Worm (Caenorhabditis elegans) whole organism, young adult: ENCODE measurements around the gene K09F6.7.

ENCODE experiments used
- B0035.1 ChIP-seq: sonication (generic microtip); optimal IDR thresholded peaks from 2 replicates; lab custom pipeline; 2016; ENCODE audit warnings: missing genetic modification characterization, mild to moderate bottlenecking, missing compliant biosample characterization, missing genotype, missing genetic modification reagents
- B0336.3 ChIP-seq: fragments of 200-800 bp; sonication (Bioruptor generic); IDR thresholded peaks from 2 replicates; pipeline ENCODE4 v1.3.6; 2022; ENCODE audit warnings: missing genetic modification characterization, missing compliant biosample characterization
- C06A6.2 ChIP-seq: fragments of 200-800 bp; sonication (Bioruptor generic); conservative IDR thresholded peaks from 2 replicates; pipeline ENCODE4 v1.3.6; 2022; ENCODE audit warnings: missing genetic modification characterization, missing compliant biosample characterization
- C17E4.6 ChIP-seq: fragments of 200-800 bp; sonication (Bioruptor generic); IDR thresholded peaks from 2 replicates; pipeline ENCODE4 v1.3.6; 2022; ENCODE audit warnings: missing genetic modification reagents, missing genetic modification characterization, missing compliant biosample characterization
- F10E7.11 ChIP-seq: sonication (generic microtip); optimal IDR thresholded peaks from 2 replicates; lab custom pipeline; 2017; ENCODE audit warnings: mild to moderate bottlenecking, missing genetic modification characterization, moderate library complexity, missing compliant biosample characterization
- F23B12.7 ChIP-seq: sonication (generic microtip); optimal IDR thresholded peaks from 2 replicates; lab custom pipeline; 2017; ENCODE audit warnings: missing genetic modification characterization, mild to moderate bottlenecking, missing compliant biosample characterization, antibody characterized with exemption, moderate library complexity; ENCODE audit not compliant: insufficient read depth
- F49E8.2 ChIP-seq: sonication (generic microtip); optimal IDR thresholded peaks from 3 replicates; lab custom pipeline; 2017; ENCODE audit warnings: missing genetic modification characterization, mild to moderate bottlenecking, missing compliant biosample characterization, antibody characterized with exemption, moderate library complexity; ENCODE audit not compliant: insufficient read depth
- F55B11.4 ChIP-seq: sonication (generic microtip); optimal IDR thresholded peaks from 2 replicates; lab custom pipeline; 2016; ENCODE audit warnings: missing compliant biosample characterization, missing genetic modification characterization, borderline replicate concordance; ENCODE audit not compliant: insufficient read depth
- T07F8.4 ChIP-seq: sonication (generic microtip); optimal IDR thresholded peaks from 2 replicates; lab custom pipeline; 2016; ENCODE audit warnings: mild to moderate bottlenecking, missing genetic modification characterization, moderate library complexity, missing compliant biosample characterization
- T26A5.8 ChIP-seq: sonication (generic microtip); optimal IDR thresholded peaks from 2 replicates; lab custom pipeline; 2016; ENCODE audit warnings: missing genetic modification characterization, missing compliant biosample characterization
- Y56A3A.18 ChIP-seq: fragments of 200-800 bp; sonication (Bioruptor generic); IDR thresholded peaks from 2 replicates; pipeline ENCODE4 v1.3.6; 2022; ENCODE audit warnings: missing genetic modification reagents, missing genetic modification characterization, missing compliant biosample characterization
- aptf-3 ChIP-seq: fragments of 200-800 bp; sonication (Bioruptor generic); IDR thresholded peaks from 2 replicates; pipeline ENCODE4 v1.3.6; 2022; ENCODE audit warnings: missing genetic modification characterization, missing compliant biosample characterization
- bed-2 ChIP-seq: fragments of 200-800 bp; sonication (Bioruptor generic); IDR thresholded peaks from 2 replicates; pipeline ENCODE4 v1.3.6; 2022; ENCODE audit warnings: missing genetic modification reagents, missing genetic modification characterization, missing compliant biosample characterization
- ceh-27 ChIP-seq: fragments of 200-800 bp; sonication (Bioruptor generic); optimal IDR thresholded peaks from 2 replicates; lab custom pipeline; 2018; ENCODE audit warnings: mild to moderate bottlenecking, missing genetic modification characterization, moderate library complexity, missing compliant biosample characterization
- ceh-79 ChIP-seq: sonication (generic microtip); optimal IDR thresholded peaks from 2 replicates; lab custom pipeline; 2017; ENCODE audit warnings: mild to moderate bottlenecking, missing genetic modification characterization, missing compliant biosample characterization
- ceh-91 ChIP-seq: fragments of 200-800 bp; sonication (Bioruptor generic); IDR thresholded peaks from 2 replicates; pipeline ENCODE4 v1.3.6; 2022; ENCODE audit warnings: missing genetic modification reagents, missing genetic modification characterization, missing compliant biosample characterization
- chd-7 ChIP-seq: sonication (generic microtip); optimal IDR thresholded peaks from 2 replicates; lab custom pipeline; 2016; ENCODE audit warnings: mild to moderate bottlenecking, missing genetic modification characterization, moderate library complexity, missing compliant biosample characterization
- dox-1 ChIP-seq: fragments of 200-800 bp; sonication (Bioruptor generic); IDR thresholded peaks from 2 replicates; pipeline ENCODE4 v1.3.6; 2022; ENCODE audit warnings: missing genetic modification reagents, missing genetic modification characterization, missing compliant biosample characterization
- him-1 ChIP-seq: sonication (generic microtip); optimal IDR thresholded peaks from 2 replicates; lab custom pipeline; 2016; ENCODE audit warnings: missing genotype, missing genetic modification reagents, missing genetic modification characterization, missing compliant biosample characterization
- hlh-26 ChIP-seq: fragments of 200-800 bp; sonication (Bioruptor generic); conservative IDR thresholded peaks from 2 replicates; pipeline ENCODE4 v1.3.6; 2022; ENCODE audit warnings: missing genetic modification reagents, missing genetic modification characterization, missing compliant biosample characterization
- lin-35 ChIP-seq, 3 experiments: fragments of 150-350 bp in 2 of 3; sonication (generic microtip) in 1 of 3; optimal IDR thresholded peaks; 2 replicates each; lab custom pipeline; 2014 to 2018; ENCODE audit warnings: missing biosample characterization in 3 of 3, missing genetic modification characterization in 3 of 3, missing genetic modification reagents in 3 of 3
- lsl-1 ChIP-seq: fragments of 200-800 bp; sonication (Bioruptor generic); optimal IDR thresholded peaks from 2 replicates; lab custom pipeline; 2018; ENCODE audit warnings: mild to moderate bottlenecking, missing genetic modification characterization, moderate library complexity, missing compliant biosample characterization
- madf-10 ChIP-seq: sonication (generic microtip); optimal IDR thresholded peaks from 2 replicates; lab custom pipeline; 2016; ENCODE audit warnings: mild to moderate bottlenecking, missing genetic modification characterization, missing compliant biosample characterization
- madf-6 ChIP-seq: fragments of 200-800 bp; sonication (Bioruptor generic); IDR thresholded peaks from 2 replicates; pipeline ENCODE4 v1.3.6; 2022; ENCODE audit warnings: missing genetic modification reagents, missing genetic modification characterization, missing compliant biosample characterization
- mxl-1 ChIP-seq: sonication (generic microtip); optimal IDR thresholded peaks from 2 replicates; lab custom pipeline; 2016; ENCODE audit warnings: missing genetic modification characterization, missing compliant biosample characterization
- nhr-27 ChIP-seq: fragments of 200-800 bp; sonication (Bioruptor generic); optimal IDR thresholded peaks from 2 replicates; lab custom pipeline; 2018; ENCODE audit warnings: mild to moderate bottlenecking, missing genetic modification characterization, moderate library complexity, missing compliant biosample characterization
- pha-4 ChIP-seq: fragments of 150-350 bp; sonication (generic microtip); optimal IDR thresholded peaks from 2 replicates; lab custom pipeline; 2014; ENCODE audit warnings: missing biosample characterization, missing genetic modification reagents, missing genetic modification characterization
- rpc-1 ChIP-seq, 2 experiments: fragments of 150-350 bp in 1 of 2; sonication (generic microtip) in 1 of 2; optimal IDR thresholded peaks; 2 replicates each; lab custom pipeline; 2014 to 2018; ENCODE audit warnings: missing biosample characterization in 1 of 2, missing genetic modification characterization in 1 of 2, missing genetic modification reagents in 1 of 2, missing genotype in 1 of 2
- sptf-2 ChIP-seq: fragments of 200-800 bp; sonication (Bioruptor generic); optimal IDR thresholded peaks from 2 replicates; lab custom pipeline; 2018; ENCODE audit warnings: mild to moderate bottlenecking, missing genetic modification characterization, missing compliant biosample characterization
- tbx-9 ChIP-seq: sonication (generic microtip); optimal IDR thresholded peaks from 2 replicates; lab custom pipeline; 2016; ENCODE audit warnings: borderline replicate concordance, missing genetic modification characterization, inconsistent platforms, missing compliant biosample characterization
- unc-130 ChIP-seq: sonication (generic microtip); optimal IDR thresholded peaks from 2 replicates; lab custom pipeline; 2016; ENCODE audit warnings: missing genetic modification reagents, missing genetic modification characterization, missing compliant biosample characterization
- zfh-2 ChIP-seq: fragments of 200-800 bp; sonication (Bioruptor generic); conservative IDR thresholded peaks from 2 replicates; pipeline ENCODE4 v1.3.6; 2022; ENCODE audit warnings: missing genetic modification reagents, missing genetic modification characterization, missing compliant biosample characterization
- ztf-18 ChIP-seq: sonication (generic microtip); optimal IDR thresholded peaks from 2 replicates; lab custom pipeline; 2016; ENCODE audit warnings: missing genotype, mild to moderate bottlenecking, missing genetic modification characterization, missing compliant biosample characterization
- ztf-22 ChIP-seq: fragments of 200-800 bp; sonication (Bioruptor generic); optimal IDR thresholded peaks from 2 replicates; lab custom pipeline; 2018; ENCODE audit warnings: mild to moderate bottlenecking, missing genetic modification characterization, moderate library complexity, missing compliant biosample characterization
- ztf-25 ChIP-seq: fragments of 200-800 bp; sonication (Bioruptor generic); IDR thresholded peaks from 2 replicates; pipeline ENCODE4 v1.3.6; 2022; ENCODE audit warnings: missing genetic modification reagents, missing genetic modification characterization, missing compliant biosample characterization
- ztf-6 ChIP-seq: fragments of 200-800 bp; sonication (Bioruptor generic); IDR thresholded peaks from 2 replicates; pipeline ENCODE4 v1.3.6; 2022; ENCODE audit warnings: missing genetic modification reagents, missing genetic modification characterization, missing compliant biosample characterization

Gene K09F6.7

ce11 chrII:2302330-2302729 is 10.4 kb upstream of the K09F6.7 start, which contains the start of gene B0281.6 (continued):
- no peak for TF ChIP-seq F55B11.4 (tag; lab: Kevin White, UChicago)

DNA sequence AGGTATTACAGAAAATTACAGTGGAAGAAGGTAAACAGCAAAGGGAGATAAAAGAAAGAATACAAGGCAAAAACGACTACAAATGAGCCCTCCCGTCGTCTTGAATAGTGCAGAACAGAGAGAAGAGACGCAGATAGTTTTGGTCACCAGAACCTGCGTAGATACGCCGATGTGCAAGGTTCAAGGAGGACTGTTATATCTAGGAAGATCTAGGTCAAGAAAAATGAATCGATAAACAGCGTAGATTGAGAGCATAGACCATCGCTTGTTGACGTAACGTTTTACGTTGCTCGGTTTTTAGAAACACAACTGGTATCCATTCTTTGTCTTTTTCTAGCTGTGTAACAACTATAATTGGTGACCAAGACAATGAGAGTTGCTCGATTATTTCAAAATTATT is 8.9 kb upstream of the K09F6.7 start, which contains the start of gene B0281.5:
TSS of gene B0281.5 (minus strand) at position 101 of the 400 bp plus-strand sequence.
- no peak for TF ChIP-seq pha-4 (tag; lab: Kevin White, UChicago)
- TF ChIP-seq hlh-26 (GFP tag; lab: Robert Waterston, UW): no peak
- no peak for TF ChIP-seq mxl-1 (tag; lab: Kevin White, UChicago)
- TF ChIP-seq chd-7: no peak
- TF ChIP-seq dox-1: no peak

ce11 chrII:2298742-2299141 is 6.8 kb upstream of the K09F6.7 start, which contains the start of gene B0281.4:
B0281.4 (minus strand) TSS chrII:2298842.
- TF ChIP-seq sptf-2 (no peak), unc-130 (GFP tag; lab: Kevin White, UChicago) (no peak), aptf-3 (no peak), B0035.1 (tag; lab: Kevin White, UChicago) (no peak), ztf-6 (no peak), ceh-79 (no peak), madf-6 (GFP tag; lab: Robert Waterston, UW) (no peak), ceh-91 (GFP tag; lab: Robert Waterston, UW) (no peak), ceh-27 (GFP tag; lab: Kevin White, UChicago) (no peak), mxl-1 (tag; lab: Kevin White, UChicago) (no peak), ztf-22 (GFP tag; lab: Kevin White, UChicago) (no peak), T26A5.8 (tag; lab: Kevin White, UChicago) (no peak), ztf-18 (tag; lab: Kevin White, UChicago) (no peak), madf-10 (tag; lab: Kevin White, UChicago) (no peak)

DNA sequence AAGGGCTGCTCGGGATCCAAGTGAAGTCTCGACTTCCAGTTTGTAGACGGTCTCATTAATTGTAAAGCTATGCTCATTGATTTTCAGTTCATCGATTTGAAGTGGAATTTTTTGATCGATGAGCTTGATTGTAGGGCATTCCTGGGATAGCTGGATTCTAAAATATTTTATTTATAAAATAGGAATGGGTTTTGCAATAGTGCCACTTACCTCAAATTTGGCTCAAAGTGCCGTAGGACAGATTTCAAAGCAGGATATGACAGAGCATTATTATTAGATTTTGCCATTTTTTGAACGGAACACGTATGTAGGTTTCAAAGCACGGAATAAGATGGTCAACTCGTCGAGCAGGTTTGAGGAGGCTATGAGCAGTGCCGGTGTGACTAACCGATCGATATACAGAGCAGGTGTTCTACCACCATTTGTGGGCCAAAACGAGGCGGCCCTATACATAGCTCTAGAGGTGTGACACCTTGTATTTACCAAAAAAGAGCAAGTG is 3.9 kb upstream of the K09F6.7 start, which contains the start of gene fbxc-25:
TSS of gene fbxc-25 (minus strand) at position 449 of the 499 bp plus-strand sequence.
- TF ChIP-seq tbx-9 (tag; lab: Kevin White, UChicago) (no peak), T07F8.4 (tag; lab: Kevin White, UChicago) (no peak), dox-1 (no peak), nhr-27 (tag; lab: Kevin White, UChicago) (no peak), F23B12.7 (tag; lab: Kevin White, UChicago) (no peak), F49E8.2 (tag; lab: Kevin White, UChicago) (no peak), lin-35 (GFP tag; optimal IDR thresholded peaks at IDR 0.05; lab: Kevin White, UChicago) (no peak), C06A6.2 (GFP tag; lab: Robert Waterston, UW) (no peak), B0035.1 (tag; lab: Kevin White, UChicago) (no peak), ztf-25 (GFP tag; lab: Robert Waterston, UW) (no peak), Y56A3A.18 (GFP tag; lab: Robert Waterston, UW) (no peak), lsl-1 (GFP tag; lab: Kevin White, UChicago) (no peak), him-1 (tag; lab: Kevin White, UChicago) (no peak), zfh-2 (no peak), C17E4.6 (GFP tag; lab: Robert Waterston, UW) (no peak), bed-2 (GFP tag; lab: Robert Waterston, UW) (no peak), rpc-1 (optimal IDR thresholded peaks at IDR 0.05; lab: Kevin White, UChicago) (no peak), rpc-1 (tag; optimal IDR thresholded peaks at IDR 0.05; lab: Kevin White, UChicago) (no peak), F10E7.11 (no peak), B0336.3 (no peak)
